Worm (Caenorhabditis elegans): Measurements from ENCODE around the gene repo-1.

DNA sequence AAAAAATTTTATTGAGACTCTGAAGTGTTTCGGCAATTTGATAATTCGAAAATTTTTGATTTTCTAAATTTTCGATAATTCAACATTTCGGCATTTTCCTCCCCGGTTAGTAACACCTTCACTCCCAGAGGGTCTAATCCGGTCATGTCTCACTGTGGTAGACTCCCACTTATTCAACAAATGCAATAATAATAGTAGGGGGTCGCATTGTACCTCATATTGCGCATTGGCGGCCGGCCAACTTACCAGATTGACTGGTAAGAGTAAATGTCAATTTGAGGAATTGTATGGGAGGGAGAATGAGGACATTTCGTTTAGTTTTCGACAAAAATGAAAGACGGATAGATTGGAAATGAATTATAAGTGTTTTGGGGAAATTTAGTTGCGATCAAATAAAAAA is 49.5 kb downstream of the repo-1 start:
- TF ChIP-seq nhr-12 (tag; optimal IDR thresholded peaks at IDR 0.05) (no peak), lsy-2 (tag; optimal IDR thresholded peaks at IDR 0.05) (no peak), ztf-11 (tag; optimal IDR thresholded peaks at IDR 0.05) (no peak)
